Worm (Caenorhabditis elegans) whole organism, L4 larva: ENCODE measurements around the gene spp-5.

ENCODE experiments used
- D1046.2 ChIP-seq: fragments of 200-800 bp; sonication (Bioruptor generic); IDR thresholded peaks from 2 replicates; pipeline ENCODE4 v1.3.6; 2022; ENCODE audit warnings: missing genetic modification characterization, missing compliant biosample characterization
- F10B5.3 ChIP-seq: sonication (generic microtip); optimal IDR thresholded peaks from 2 replicates; lab custom pipeline; 2016; ENCODE audit warnings: mild to moderate bottlenecking, missing genetic modification characterization, missing compliant biosample characterization
- F37D6.2 ChIP-seq: sonication (generic microtip); optimal IDR thresholded peaks from 2 replicates; lab custom pipeline; 2016; ENCODE audit warnings: mild to moderate bottlenecking, missing genetic modification characterization, missing compliant biosample characterization
- F44E2.7 ChIP-seq: fragments of 200-800 bp; sonication (Bioruptor generic); IDR thresholded peaks from 2 replicates; pipeline ENCODE4 v2.1.2; 2022; ENCODE audit warnings: missing genetic modification characterization, missing compliant biosample characterization
- T20F7.1 ChIP-seq: fragments of 200-800 bp; sonication (Bioruptor generic); optimal IDR thresholded peaks from 2 replicates; lab custom pipeline; 2018; ENCODE audit warnings: mild to moderate bottlenecking, missing genetic modification characterization, missing compliant biosample characterization
- T26A8.4 ChIP-seq: fragments of 200-800 bp; sonication (Bioruptor generic); IDR thresholded peaks from 2 replicates; pipeline ENCODE4 v1.3.6; 2022; ENCODE audit warnings: missing genetic modification characterization, missing compliant biosample characterization
- Y48G9A.11 ChIP-seq: fragments of 200-800 bp; sonication (Bioruptor generic); IDR thresholded peaks from 2 replicates; pipeline ENCODE4 v1.3.6; 2022; ENCODE audit warnings: missing genetic modification reagents, missing genetic modification characterization, missing compliant biosample characterization
- Y5F2A.4 ChIP-seq: fragments of 200-800 bp; sonication (Bioruptor generic); optimal IDR thresholded peaks from 2 replicates; lab custom pipeline; 2018; ENCODE audit warnings: mild to moderate bottlenecking, missing genetic modification characterization, missing compliant biosample characterization
- Y75B8A.6 ChIP-seq: fragments of 200-800 bp; sonication (Bioruptor generic); IDR thresholded peaks from 2 replicates; pipeline ENCODE4 v1.3.6; 2022; ENCODE audit warnings: missing genetic modification reagents, missing genetic modification characterization, missing compliant biosample characterization
- ZK337.2 ChIP-seq: fragments of 200-800 bp; sonication (Bioruptor generic); IDR thresholded peaks from 2 replicates; pipeline ENCODE4 v1.3.6; 2022; ENCODE audit warnings: missing genetic modification reagents, missing genetic modification characterization, missing compliant biosample characterization
- ZK546.5 ChIP-seq, 2 experiments: sonication (generic microtip); optimal IDR thresholded peaks; 2 replicates each; lab custom pipeline; 2017; ENCODE audit warnings: missing biosample characterization in 2 of 2, missing genetic modification characterization in 2 of 2
- aly-2 ChIP-seq: sonication (generic microtip); optimal IDR thresholded peaks from 2 replicates; lab custom pipeline; 2018; ENCODE audit warnings: missing biosample characterization, missing genetic modification characterization
- attf-4 ChIP-seq: sonication (generic microtip); optimal IDR thresholded peaks from 3 replicates; lab custom pipeline; 2017; ENCODE audit warnings: missing biosample characterization, missing genetic modification characterization
- ceh-44 ChIP-seq: fragments of 200-800 bp; sonication (Bioruptor generic); IDR thresholded peaks from 2 replicates; pipeline ENCODE4 v1.3.6; 2022; ENCODE audit warnings: missing genetic modification reagents, missing genetic modification characterization, missing compliant biosample characterization
- ceh-62 ChIP-seq: sonication (generic microtip); optimal IDR thresholded peaks from 2 replicates; lab custom pipeline; 2017; ENCODE audit warnings: missing biosample characterization, missing genetic modification characterization
- ces-1 ChIP-seq: fragments of 150-350 bp; sonication (generic microtip); optimal IDR thresholded peaks from 4 replicates; lab custom pipeline; 2014; ENCODE audit warnings: missing biosample characterization, missing genetic modification reagents, missing genetic modification characterization
- daf-12 ChIP-seq: fragments of 150-350 bp; optimal IDR thresholded peaks from 2 replicates; lab custom pipeline; 2014; ENCODE audit warnings: missing biosample characterization, missing genetic modification reagents, missing genetic modification characterization
- daf-8 ChIP-seq: fragments of 200-800 bp; sonication (Bioruptor generic); IDR thresholded peaks from 2 replicates; pipeline ENCODE4 v1.3.6; 2022; ENCODE audit warnings: missing genetic modification characterization, missing compliant biosample characterization
- dmd-6 ChIP-seq: fragments of 200-800 bp; sonication (Bioruptor generic); IDR thresholded peaks from 2 replicates; pipeline ENCODE4 v1.3.6; 2022; ENCODE audit warnings: missing genetic modification reagents, missing genetic modification characterization, missing compliant biosample characterization
- dmd-9 ChIP-seq: fragments of 200-800 bp; sonication (Bioruptor generic); IDR thresholded peaks from 2 replicates; pipeline ENCODE4 v1.3.6; 2022; ENCODE audit warnings: missing genetic modification reagents, missing genetic modification characterization, missing compliant biosample characterization
- dve-1 ChIP-seq: sonication (generic microtip); optimal IDR thresholded peaks from 2 replicates; lab custom pipeline; 2017; ENCODE audit warnings: antibody characterized with exemption, mild to moderate bottlenecking, missing genetic modification characterization, missing compliant biosample characterization; ENCODE audit not compliant: insufficient read depth
- egl-27 ChIP-seq: sonication (generic microtip); optimal IDR thresholded peaks from 3 replicates; lab custom pipeline; 2017; ENCODE audit warnings: missing biosample characterization, missing genetic modification reagents, missing genetic modification characterization
- egl-43 ChIP-seq: fragments of 200-800 bp; sonication (Bioruptor generic); IDR thresholded peaks from 2 replicates; pipeline ENCODE4 v1.3.6; 2022; ENCODE audit warnings: missing genetic modification reagents, missing genetic modification characterization, missing compliant biosample characterization
- fkh-10 ChIP-seq: fragments of 150-350 bp; optimal IDR thresholded peaks from 2 replicates; lab custom pipeline; 2014; ENCODE audit warnings: missing biosample characterization, missing genetic modification reagents, missing genetic modification characterization
- hlh-30 ChIP-seq: sonication (generic microtip); optimal IDR thresholded peaks from 2 replicates; lab custom pipeline; 2017; ENCODE audit warnings: antibody characterized with exemption, mild to moderate bottlenecking, missing genetic modification characterization, missing compliant biosample characterization; ENCODE audit not compliant: insufficient read depth
- hmg-1.1 ChIP-seq: fragments of 200-800 bp; sonication (Bioruptor generic); IDR thresholded peaks from 2 replicates; pipeline ENCODE4 v1.3.6; 2022; ENCODE audit warnings: missing genetic modification reagents, missing genetic modification characterization, missing compliant biosample characterization
- jun-1 ChIP-seq: fragments of 150-350 bp; optimal IDR thresholded peaks from 2 replicates; lab custom pipeline; 2014; ENCODE audit warnings: missing biosample characterization, missing genetic modification reagents, missing genetic modification characterization
- lin-1 ChIP-seq: fragments of 200-800 bp; sonication (Bioruptor generic); IDR thresholded peaks from 2 replicates; pipeline ENCODE4 v1.3.6; 2022; ENCODE audit warnings: missing genetic modification reagents, missing genetic modification characterization, missing compliant biosample characterization
- lir-3 ChIP-seq: sonication (generic microtip); optimal IDR thresholded peaks from 2 replicates; lab custom pipeline; 2016; ENCODE audit warnings: mild to moderate bottlenecking, missing genetic modification characterization, missing compliant biosample characterization
- madf-5 ChIP-seq, 2 experiments: fragments of 200-800 bp; sonication (Bioruptor generic); IDR thresholded peaks; 2 replicates each; pipeline ENCODE4 v1.3.6; 2022; ENCODE audit warnings: missing compliant biosample characterization in 2 of 2, missing genetic modification characterization in 2 of 2
- mdl-1 ChIP-seq, 2 experiments: fragments of 150-350 bp in 1 of 2; sonication (generic microtip) in 1 of 2; optimal IDR thresholded peaks; 2 replicates each; lab custom pipeline; 2014 to 2017; ENCODE audit warnings: missing biosample characterization in 2 of 2, missing genetic modification characterization in 2 of 2
- mdt-29 ChIP-seq: fragments of 200-800 bp; sonication (Bioruptor generic); IDR thresholded peaks from 2 replicates; pipeline ENCODE4 v1.3.6; 2022; ENCODE audit warnings: missing genetic modification reagents, missing genetic modification characterization, missing compliant biosample characterization
- mep-1 ChIP-seq: fragments of 150-350 bp; sonication (generic microtip); optimal IDR thresholded peaks from 3 replicates; lab custom pipeline; 2014; ENCODE audit warnings: missing biosample characterization, missing genetic modification characterization
- mes-2 ChIP-seq: sonication (generic microtip); optimal IDR thresholded peaks from 2 replicates; lab custom pipeline; 2016; ENCODE audit warnings: missing genotype, mild to moderate bottlenecking, missing genetic modification characterization, missing compliant biosample characterization; ENCODE audit not compliant: poor library complexity, severe bottlenecking
- nhr-237 ChIP-seq: sonication (generic microtip); optimal IDR thresholded peaks from 2 replicates; lab custom pipeline; 2017; ENCODE audit warnings: missing biosample characterization, missing genetic modification characterization
- nhr-25 ChIP-seq: sonication (generic microtip); optimal IDR thresholded peaks from 2 replicates; lab custom pipeline; 2017; ENCODE audit warnings: missing genetic modification characterization, mild to moderate bottlenecking, missing compliant biosample characterization, antibody characterized with exemption, moderate library complexity, borderline replicate concordance; ENCODE audit not compliant: insufficient read depth
- nhr-28 ChIP-seq: fragments of 150-350 bp; optimal IDR thresholded peaks from 2 replicates; lab custom pipeline; 2014; ENCODE audit warnings: missing biosample characterization, missing genetic modification characterization
- nhr-6 ChIP-seq: fragments of 150-350 bp; optimal IDR thresholded peaks from 2 replicates; lab custom pipeline; 2014; ENCODE audit warnings: missing biosample characterization, missing genetic modification characterization
- nhr-76 ChIP-seq: fragments of 150-350 bp; optimal IDR thresholded peaks from 2 replicates; lab custom pipeline; 2014; ENCODE audit warnings: missing biosample characterization, missing genetic modification characterization
- pha-4 ChIP-seq, 2 experiments: fragments of 150-350 bp in 1 of 2; fragments of 200-800 bp in 1 of 2; sonication (Bioruptor generic) in 1 of 2; IDR thresholded peaks in 1 of 2; optimal IDR thresholded peaks in 1 of 2; 2 replicates each; pipeline versions ENCODE4 v1.3.6 to Lab custom; 2014 to 2022; ENCODE audit warnings: missing genetic modification characterization in 2 of 2, missing genetic modification reagents in 2 of 2, missing biosample characterization in 1 of 2, missing compliant biosample characterization in 1 of 2
- pqm-1 ChIP-seq: sonication (generic microtip); optimal IDR thresholded peaks from 2 replicates; lab custom pipeline; 2017; ENCODE audit warnings: missing biosample characterization, missing genetic modification characterization
- saeg-2 ChIP-seq: fragments of 200-800 bp; sonication (Bioruptor generic); IDR thresholded peaks from 2 replicates; pipeline ENCODE4 v1.3.6; 2022; ENCODE audit warnings: missing genetic modification reagents, missing genetic modification characterization, missing compliant biosample characterization
- set-16 ChIP-seq: fragments of 200-800 bp; sonication (Bioruptor generic); IDR thresholded peaks from 2 replicates; pipeline ENCODE4 v1.3.6; 2022; ENCODE audit warnings: missing genetic modification reagents, missing genetic modification characterization, missing compliant biosample characterization
- skn-1 ChIP-seq: fragments of 150-350 bp; optimal IDR thresholded peaks from 2 replicates; lab custom pipeline; 2014; ENCODE audit warnings: missing biosample characterization, missing genetic modification characterization
- tra-1 ChIP-seq: fragments of 200-800 bp; sonication (Bioruptor generic); IDR thresholded peaks from 2 replicates; pipeline ENCODE4 v1.3.6; 2022; ENCODE audit warnings: missing genetic modification reagents, missing genetic modification characterization, missing compliant biosample characterization
- zag-1 ChIP-seq: fragments of 150-350 bp; optimal IDR thresholded peaks from 2 replicates; lab custom pipeline; 2014; ENCODE audit warnings: missing biosample characterization, missing genetic modification characterization
- zfp-2 ChIP-seq: sonication (generic microtip); optimal IDR thresholded peaks from 2 replicates; lab custom pipeline; 2016; ENCODE audit warnings: mild to moderate bottlenecking, missing genetic modification characterization, missing compliant biosample characterization
- zip-11 ChIP-seq: fragments of 200-800 bp; sonication (Bioruptor generic); IDR thresholded peaks from 2 replicates; pipeline ENCODE4 v1.3.6; 2022; ENCODE audit warnings: missing genetic modification characterization, missing compliant biosample characterization
- zip-2 ChIP-seq: fragments of 150-350 bp; optimal IDR thresholded peaks from 2 replicates; lab custom pipeline; 2014; ENCODE audit warnings: missing biosample characterization, missing genetic modification characterization
- ztf-11 ChIP-seq: fragments of 150-350 bp; optimal IDR thresholded peaks from 2 replicates; lab custom pipeline; 2014; ENCODE audit warnings: missing biosample characterization, missing genetic modification characterization
- ztf-7 ChIP-seq: fragments of 150-350 bp; optimal IDR thresholded peaks from 2 replicates; lab custom pipeline; 2014; ENCODE audit warnings: missing biosample characterization, missing genetic modification characterization

spp-5 gene

DNA sequence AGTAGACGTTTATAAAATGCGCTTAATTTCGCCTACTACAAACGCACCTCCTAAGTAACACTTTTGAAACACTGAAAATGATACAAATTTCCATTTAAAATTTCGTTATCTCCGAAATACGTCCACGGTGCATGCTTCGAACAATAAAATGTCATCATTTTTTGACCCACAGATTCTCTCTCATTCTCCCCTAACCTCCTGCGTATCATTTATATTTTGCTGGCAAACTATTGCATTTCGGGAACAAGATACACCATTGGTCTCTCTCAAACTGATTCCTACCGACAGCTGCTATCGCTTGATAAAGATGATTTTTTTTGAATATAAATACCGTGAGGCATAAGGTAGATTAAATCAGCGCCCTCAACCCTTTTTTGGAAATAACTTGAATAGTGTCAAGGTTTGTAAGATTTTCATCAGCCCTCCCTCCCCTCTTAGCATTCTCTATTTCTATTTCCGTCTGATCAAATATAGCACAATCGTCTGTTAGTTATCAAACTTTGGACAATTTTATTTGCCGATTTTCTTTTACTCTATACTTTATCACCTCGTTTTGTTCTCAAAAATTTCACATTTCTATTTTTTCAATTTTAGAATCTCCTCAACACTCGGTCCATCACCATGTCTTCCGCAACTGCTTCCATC lies 20.9 kb upstream of the spp-5 start, which contains the start of gene C07D8.6 (continued):
- TF ChIP-seq mep-1 (tag; lab: Kevin White, UChicago) (peak; percentile 59), skn-1 (tag; lab: Kevin White, UChicago) (no peak), ZK546.5 (tag; optimal IDR thresholded peaks at IDR 0.05; lab: Kevin White, UChicago) (no peak), jun-1 (tag; lab: Kevin White, UChicago) (no peak), saeg-2 (GFP tag; lab: Robert Waterston, UW) (0 out of 2 replicates have a peak, but pooled peaks have one; percentile 33), lir-3 (tag; lab: Kevin White, UChicago) (no peak), egl-43 (no peak), dmd-9 (GFP tag; lab: Robert Waterston, UW) (no peak), mes-2 (peak; percentile 26), dve-1 (peak; percentile 79), zip-11 (GFP tag; lab: Robert Waterston, UW) (no peak), T20F7.1 (GFP tag; lab: Kevin White, UChicago) (no peak), hmg-1.1 (GFP tag; lab: Robert Waterston, UW) (no peak), hlh-30 (tag; lab: Kevin White, UChicago) (peak; percentile 59), F10B5.3 (no peak), F44E2.7 (GFP tag; lab: Robert Waterston, UW) (no peak), ceh-44 (no peak), F37D6.2 (no peak), D1046.2 (GFP tag; lab: Robert Waterston, UW) (no peak), ztf-7 (tag; lab: Kevin White, UChicago) (no peak), aly-2 (tag; lab: Kevin White, UChicago) (no peak), lin-1 (GFP tag; lab: Robert Waterston, UW) (peak; percentile 77), zag-1 (tag; lab: Kevin White, UChicago) (no peak), zip-2 (tag; lab: Kevin White, UChicago) (no peak), T26A8.4 (GFP tag; lab: Robert Waterston, UW) (no peak), pqm-1 (tag; lab: Kevin White, UChicago) (peak; percentile 95), fkh-10 (GFP tag; lab: Kevin White, UChicago) (no peak), ZK337.2 (GFP tag; lab: Robert Waterston, UW) (no peak), nhr-28 (peak; percentile 95), ztf-11 (no peak), dmd-6 (peak; percentile 86), nhr-25 (tag; lab: Kevin White, UChicago) (no peak), daf-8 (GFP tag; lab: Robert Waterston, UW) (no peak), egl-27 (no peak), pha-4 (GFP tag; IDR thresholded peaks at IDR 0.05; lab: Robert Waterston, UW) (no peak), pha-4 (tag; optimal IDR thresholded peaks at IDR 0.05; lab: Kevin White, UChicago) (no peak), mdl-1 (tag; optimal IDR thresholded peaks at IDR 0.05; lab: Kevin White, UChicago) (peak in 1 of 2 experiments; percentile 50), Y5F2A.4 (GFP tag; lab: Kevin White, UChicago) (no peak), ces-1 (no peak), mdt-29 (GFP tag; lab: Robert Waterston, UW) (no peak), zfp-2 (tag; lab: Kevin White, UChicago) (no peak), daf-12 (tag; lab: Kevin White, UChicago) (no peak), Y75B8A.6 (no peak), madf-5 (GFP tag; IDR thresholded peaks at IDR 0.05; lab: Robert Waterston, UW) (no peak), nhr-6 (peak; percentile 60), tra-1 (GFP tag; lab: Robert Waterston, UW) (peak; percentile 53; the same call in 1 of the 2 replicates), set-16 (GFP tag; lab: Robert Waterston, UW) (no peak), Y48G9A.11 (GFP tag; lab: Robert Waterston, UW) (no peak), attf-4 (tag; lab: Kevin White, UChicago) (no peak), nhr-237 (no peak), nhr-76 (no peak), ceh-62 (tag; lab: Kevin White, UChicago) (no peak)
